Worm (Caenorhabditis elegans): ENCODE data around the gene mix-1.
A peak's percentile ranks its signal among the peaks of the same experiment; 100 is the strongest.

The mix-1 gene

DNA sequence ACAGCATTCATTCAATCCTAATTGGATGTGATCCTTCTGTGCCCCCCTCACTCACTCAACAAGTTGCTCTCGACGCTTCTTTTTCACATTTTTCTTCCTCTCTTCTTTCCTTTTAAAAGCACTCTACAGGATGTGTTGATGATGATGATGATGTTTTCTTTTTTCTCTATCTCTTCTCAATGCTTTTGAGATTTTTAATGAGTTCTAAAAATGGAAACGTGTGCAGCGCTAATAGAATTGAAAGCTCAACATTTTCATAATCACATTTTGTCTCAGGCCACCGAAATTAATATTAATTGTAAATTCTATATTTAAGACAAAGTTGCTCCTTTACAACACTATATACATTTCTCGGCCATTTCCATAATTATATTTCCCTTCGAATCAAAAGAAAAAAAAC is 23.8 kb upstream of the mix-1 start:
- TF ChIP-seq nhr-2 (tag; optimal IDR thresholded peaks at IDR 0.05) = no peak
- TF ChIP-seq nhr-237 (tag; optimal IDR thresholded peaks at IDR 0.05) = no peak
- TF ChIP-seq drap-1 (GFP tag; optimal IDR thresholded peaks at IDR 0.05) = no peak
- TF ChIP-seq ces-1 (GFP tag; optimal IDR thresholded peaks at IDR 0.05) = peak; percentile 77
- TF ChIP-seq lsy-2 (tag; optimal IDR thresholded peaks at IDR 0.05) = no peak
- TF ChIP-seq snpc-4 (tag; optimal IDR thresholded peaks at IDR 0.05) = no peak
- TF ChIP-seq nhr-76 (tag; optimal IDR thresholded peaks at IDR 0.05) = no peak

ce11 chrII:10804442-10804841 is 19.6 kb upstream of the mix-1 start:
- TF ChIP-seq ces-1 (GFP tag; optimal IDR thresholded peaks at IDR 0.05) (peak; percentile 17), bed-3 (GFP tag; optimal IDR thresholded peaks at IDR 0.05) (no peak)

DNA sequence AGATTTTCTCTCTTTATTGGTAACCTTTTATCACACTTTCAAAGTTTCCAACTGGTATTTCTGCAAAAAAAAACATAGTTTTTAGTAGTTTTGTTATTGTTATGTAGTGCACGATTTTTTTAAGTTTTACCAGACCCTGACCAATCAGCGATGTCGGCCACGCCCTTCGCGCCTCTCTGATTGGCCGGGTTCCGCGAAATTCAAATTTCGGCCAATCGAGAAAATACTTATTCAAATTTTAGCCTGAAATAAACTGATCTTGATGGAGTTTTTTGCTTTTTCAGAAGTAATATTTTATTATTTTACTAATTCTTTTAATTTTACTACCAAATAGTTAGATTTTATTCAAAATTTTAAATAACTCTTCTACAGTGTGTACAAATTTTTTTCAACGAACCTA is 19.1 kb upstream of the mix-1 start:
- TF ChIP-seq nhr-12 (tag; optimal IDR thresholded peaks at IDR 0.05) (no peak), flh-1 (GFP tag; optimal IDR thresholded peaks at IDR 0.05) (no peak), elt-3 (tag; optimal IDR thresholded peaks at IDR 0.05) (no peak), lin-13 (tag; optimal IDR thresholded peaks at IDR 0.05) (no peak), zip-8 (tag; optimal IDR thresholded peaks at IDR 0.05) (no peak)

DNA sequence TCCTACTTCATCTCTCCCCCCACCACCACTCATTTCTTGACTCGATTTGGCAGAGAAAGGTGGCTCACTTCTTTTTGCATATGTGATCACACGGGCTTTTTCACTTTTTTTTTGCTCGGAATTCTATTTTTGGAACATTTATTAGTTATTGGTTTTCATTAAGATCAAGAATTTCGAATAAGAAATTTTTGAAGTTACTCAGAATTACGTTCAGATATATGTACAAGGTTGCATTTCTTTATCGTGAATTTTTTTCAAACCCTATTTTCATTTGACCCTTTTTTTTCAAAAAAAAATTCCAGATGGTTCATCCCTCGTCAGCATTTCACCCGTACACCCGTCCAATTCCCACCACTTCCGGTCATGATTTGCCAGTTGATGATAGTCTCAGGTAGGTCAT is 18.6 kb upstream of the mix-1 start, which contains the start of gene ceh-62:
TSS of gene ceh-62 (plus strand) at position 301 of the 400 bp plus-strand sequence.
- TF ChIP-seq mep-1 (tag; optimal IDR thresholded peaks at IDR 0.05) (no peak), ham-2 (GFP tag; optimal IDR thresholded peaks at IDR 0.05) (no peak), ces-1 (GFP tag; optimal IDR thresholded peaks at IDR 0.05) (no peak), lin-32 (GFP tag; optimal IDR thresholded peaks at IDR 0.05) (no peak), sptf-1 (tag; optimal IDR thresholded peaks at IDR 0.05) (no peak)

DNA sequence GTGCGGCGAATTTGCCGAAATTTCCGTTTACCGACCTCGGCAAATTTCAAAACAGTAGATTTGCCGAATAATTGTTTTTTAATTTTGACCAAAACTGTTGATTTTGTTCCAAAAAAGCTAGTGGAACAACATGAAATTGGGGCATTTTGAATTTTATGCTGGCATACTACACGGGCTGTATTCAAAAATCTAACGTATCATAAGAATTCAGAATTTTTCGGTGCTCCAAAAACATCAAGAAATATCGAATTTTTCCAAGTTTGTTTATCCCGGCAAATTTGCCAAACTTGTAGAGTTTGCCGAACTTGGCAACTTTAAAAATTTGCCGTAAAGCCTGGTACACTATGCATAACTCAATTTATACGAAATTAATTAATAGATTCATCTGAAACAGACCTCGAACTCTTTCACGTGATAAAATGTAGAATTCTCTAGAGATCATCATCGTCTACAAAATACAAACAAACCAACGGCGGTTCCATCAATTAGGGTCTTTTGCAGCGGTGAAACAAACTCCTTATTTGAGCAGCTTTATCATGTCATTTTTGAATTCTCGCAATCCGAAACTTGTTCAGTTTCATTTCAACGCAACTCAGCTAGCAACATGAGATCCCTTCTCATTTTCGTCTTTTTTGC is 15.2 kb upstream of the mix-1 start, which contains the start of gene R06F6.14:
TSS of gene R06F6.14 (plus strand) at position 586 of the 636 bp plus-strand sequence.
- TF ChIP-seq bed-3 (GFP tag; optimal IDR thresholded peaks at IDR 0.05) = no peak
- no peak for TF ChIP-seq nhr-237 (tag; optimal IDR thresholded peaks at IDR 0.05)
- TF ChIP-seq nhr-12 (tag; optimal IDR thresholded peaks at IDR 0.05) = no peak
- TF ChIP-seq mls-2 (tag; optimal IDR thresholded peaks at IDR 0.05) = no peak
- TF ChIP-seq M03D4.4 (tag; optimal IDR thresholded peaks at IDR 0.05) = no peak
- no peak for TF ChIP-seq pha-4 (tag; optimal IDR thresholded peaks at IDR 0.05)
- TF ChIP-seq lsy-2 (tag; optimal IDR thresholded peaks at IDR 0.05) = no peak
- TF ChIP-seq ceh-43 (GFP tag; optimal IDR thresholded peaks at IDR 0.05) = no peak
- TF ChIP-seq sem-2 (GFP tag; optimal IDR thresholded peaks at IDR 0.05) = no peak
- no peak for TF ChIP-seq blmp-1 (tag; optimal IDR thresholded peaks at IDR 0.05)

DNA sequence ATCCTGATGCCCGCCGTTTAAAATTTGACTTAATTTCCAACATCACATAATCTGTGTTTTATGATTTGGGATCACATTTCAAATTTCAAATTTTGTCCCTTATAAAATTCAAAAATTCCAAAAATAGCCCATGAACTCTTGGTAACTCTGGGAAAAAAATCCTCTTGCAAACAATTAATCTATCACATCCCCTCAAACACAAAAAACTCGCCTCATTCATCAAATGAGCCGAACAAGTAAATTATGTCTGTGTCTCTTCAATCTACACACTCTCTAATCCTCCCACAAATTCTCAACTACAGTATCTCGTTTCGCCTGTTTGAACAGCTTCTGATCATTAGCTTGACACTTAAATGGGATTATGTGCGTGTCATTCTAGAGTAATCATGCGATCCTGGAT is 13.4 kb upstream of the mix-1 start, which contains the start of gene msrp-7:
TSS of gene msrp-7 (plus strand) at position 301 of the 400 bp plus-strand sequence.
- TF ChIP-seq unc-62 (GFP tag; optimal IDR thresholded peaks at IDR 0.05) (no peak), mep-1 (tag; optimal IDR thresholded peaks at IDR 0.05) (no peak), lin-13 (tag; optimal IDR thresholded peaks at IDR 0.05) (no peak), nhr-28 (tag; optimal IDR thresholded peaks at IDR 0.05) (no peak), bed-3 (GFP tag; optimal IDR thresholded peaks at IDR 0.05) (no peak), ceh-39 (tag; optimal IDR thresholded peaks at IDR 0.05) (no peak), blmp-1 (tag; optimal IDR thresholded peaks at IDR 0.05) (no peak), pha-4 (tag; optimal IDR thresholded peaks at IDR 0.05) (no peak), nhr-76 (tag; optimal IDR thresholded peaks at IDR 0.05) (no peak), unc-120 (tag; optimal IDR thresholded peaks at IDR 0.05; ENCODE audit: poor library complexity, severe bottlenecking) (no peak), unc-39 (tag; optimal IDR thresholded peaks at IDR 0.05) (no peak), ceh-83 (GFP tag; optimal IDR thresholded peaks at IDR 0.05) (no peak), ham-2 (GFP tag; optimal IDR thresholded peaks at IDR 0.05) (no peak), hlh-1 (tag; optimal IDR thresholded peaks at IDR 0.05) (no peak), drap-1 (GFP tag; optimal IDR thresholded peaks at IDR 0.05) (no peak), lsy-2 (tag; optimal IDR thresholded peaks at IDR 0.05) (no peak), snpc-4 (tag; optimal IDR thresholded peaks at IDR 0.05) (no peak)
